Worm (Caenorhabditis elegans) whole organism, L4 larva: ENCODE results near the gene gasr-8.

Experiments used
- F10B5.3 ChIP-seq: sonication (generic microtip); optimal IDR thresholded peaks from 2 replicates; lab custom pipeline; 2016; ENCODE audit warnings: mild to moderate bottlenecking, missing genetic modification characterization, missing compliant biosample characterization
- F44E2.7 ChIP-seq: fragments of 200-800 bp; sonication (Bioruptor generic); IDR thresholded peaks from 2 replicates; pipeline ENCODE4 v2.1.2; 2022; ENCODE audit warnings: missing genetic modification characterization, missing compliant biosample characterization
- T26A8.4 ChIP-seq: fragments of 200-800 bp; sonication (Bioruptor generic); IDR thresholded peaks from 2 replicates; pipeline ENCODE4 v1.3.6; 2022; ENCODE audit warnings: missing genetic modification characterization, missing compliant biosample characterization
- Y75B8A.6 ChIP-seq: fragments of 200-800 bp; sonication (Bioruptor generic); IDR thresholded peaks from 2 replicates; pipeline ENCODE4 v1.3.6; 2022; ENCODE audit warnings: missing genetic modification reagents, missing genetic modification characterization, missing compliant biosample characterization
- ceh-32 ChIP-seq: sonication (generic microtip); optimal IDR thresholded peaks from 2 replicates; lab custom pipeline; 2016; ENCODE audit warnings: mild to moderate bottlenecking, missing genetic modification characterization, missing compliant biosample characterization; ENCODE audit not compliant: poor library complexity
- ceh-82 ChIP-seq: sonication (generic microtip); optimal IDR thresholded peaks from 2 replicates; lab custom pipeline; 2017; ENCODE audit warnings: missing biosample characterization, missing genetic modification characterization
- cey-2 ChIP-seq: sonication (generic microtip); optimal IDR thresholded peaks from 3 replicates; lab custom pipeline; 2017; ENCODE audit warnings: missing genetic modification characterization, mild to moderate bottlenecking, missing compliant biosample characterization, antibody characterized with exemption, borderline replicate concordance; ENCODE audit not compliant: insufficient read depth
- ctbp-1 ChIP-seq: fragments of 200-800 bp; sonication (Bioruptor generic); IDR thresholded peaks from 2 replicates; pipeline ENCODE4 v1.3.6; 2022; ENCODE audit warnings: missing genetic modification reagents, missing genetic modification characterization, missing compliant biosample characterization
- daf-16 ChIP-seq, 3 experiments: sonication (generic microtip); optimal IDR thresholded peaks; 2 replicates each; lab custom pipeline; 2016 to 2017; ENCODE audit warnings: missing genetic modification characterization in 3 of 3, missing genetic modification reagents in 3 of 3, mild to moderate bottlenecking in 2 of 3, missing compliant biosample characterization in 2 of 3, missing biosample characterization in 1 of 3, moderate library complexity in 1 of 3
- dmd-9 ChIP-seq: fragments of 200-800 bp; sonication (Bioruptor generic); IDR thresholded peaks from 2 replicates; pipeline ENCODE4 v1.3.6; 2022; ENCODE audit warnings: missing genetic modification reagents, missing genetic modification characterization, missing compliant biosample characterization
- dpl-1 ChIP-seq: fragments of 150-350 bp; optimal IDR thresholded peaks from 2 replicates; lab custom pipeline; 2014; ENCODE audit warnings: missing biosample characterization, missing genetic modification reagents, missing genetic modification characterization
- fkh-10 ChIP-seq: fragments of 150-350 bp; optimal IDR thresholded peaks from 2 replicates; lab custom pipeline; 2014; ENCODE audit warnings: missing biosample characterization, missing genetic modification reagents, missing genetic modification characterization
- hlh-11 ChIP-seq: fragments of 200-800 bp; sonication (Bioruptor generic); optimal IDR thresholded peaks from 2 replicates; lab custom pipeline; 2018; ENCODE audit warnings: mild to moderate bottlenecking, missing genetic modification characterization, missing compliant biosample characterization
- hlh-30 ChIP-seq: sonication (generic microtip); optimal IDR thresholded peaks from 2 replicates; lab custom pipeline; 2017; ENCODE audit warnings: antibody characterized with exemption, mild to moderate bottlenecking, missing genetic modification characterization, missing compliant biosample characterization; ENCODE audit not compliant: insufficient read depth
- lin-38 ChIP-seq: fragments of 200-800 bp; sonication (Bioruptor generic); IDR thresholded peaks from 2 replicates; pipeline ENCODE4 v1.3.6; 2022; ENCODE audit warnings: missing genetic modification reagents, missing genetic modification characterization, missing compliant biosample characterization
- lin-39 ChIP-seq: fragments of 150-350 bp; optimal IDR thresholded peaks from 2 replicates; lab custom pipeline; 2014; ENCODE audit warnings: missing biosample characterization, missing genetic modification reagents, missing genetic modification characterization
- mdl-1 ChIP-seq, 2 experiments: fragments of 150-350 bp in 1 of 2; sonication (generic microtip) in 1 of 2; optimal IDR thresholded peaks; 2 replicates each; lab custom pipeline; 2014 to 2017; ENCODE audit warnings: missing biosample characterization in 2 of 2, missing genetic modification characterization in 2 of 2
- mep-1 ChIP-seq: fragments of 150-350 bp; sonication (generic microtip); optimal IDR thresholded peaks from 3 replicates; lab custom pipeline; 2014; ENCODE audit warnings: missing biosample characterization, missing genetic modification characterization
- mes-2 ChIP-seq: sonication (generic microtip); optimal IDR thresholded peaks from 2 replicates; lab custom pipeline; 2016; ENCODE audit warnings: missing genotype, mild to moderate bottlenecking, missing genetic modification characterization, missing compliant biosample characterization; ENCODE audit not compliant: poor library complexity, severe bottlenecking
- mxl-2 ChIP-seq: fragments of 200-800 bp; sonication (Bioruptor generic); conservative IDR thresholded peaks from 2 replicates; pipeline ENCODE4 v1.3.6; 2022; ENCODE audit warnings: missing genetic modification reagents, missing genetic modification characterization, missing compliant biosample characterization
- nhr-10 ChIP-seq: fragments of 150-350 bp; optimal IDR thresholded peaks from 2 replicates; lab custom pipeline; 2014; ENCODE audit warnings: missing biosample characterization, missing genetic modification characterization
- nhr-237 ChIP-seq: sonication (generic microtip); optimal IDR thresholded peaks from 2 replicates; lab custom pipeline; 2017; ENCODE audit warnings: missing biosample characterization, missing genetic modification characterization
- nhr-25 ChIP-seq: sonication (generic microtip); optimal IDR thresholded peaks from 2 replicates; lab custom pipeline; 2017; ENCODE audit warnings: missing genetic modification characterization, mild to moderate bottlenecking, missing compliant biosample characterization, antibody characterized with exemption, moderate library complexity, borderline replicate concordance; ENCODE audit not compliant: insufficient read depth
- nhr-48 ChIP-seq: sonication (generic microtip); optimal IDR thresholded peaks from 2 replicates; lab custom pipeline; 2016; ENCODE audit warnings: mild to moderate bottlenecking, missing genetic modification characterization, missing compliant biosample characterization
- nhr-6 ChIP-seq: fragments of 150-350 bp; optimal IDR thresholded peaks from 2 replicates; lab custom pipeline; 2014; ENCODE audit warnings: missing biosample characterization, missing genetic modification characterization
- pqm-1 ChIP-seq: sonication (generic microtip); optimal IDR thresholded peaks from 2 replicates; lab custom pipeline; 2017; ENCODE audit warnings: missing biosample characterization, missing genetic modification characterization
- snpc-4 ChIP-seq: fragments of 150-350 bp; optimal IDR thresholded peaks from 2 replicates; lab custom pipeline; 2014; ENCODE audit warnings: missing biosample characterization, missing genetic modification characterization
- tag-97 ChIP-seq: fragments of 200-800 bp; sonication (Bioruptor generic); IDR thresholded peaks from 2 replicates; pipeline ENCODE4 v1.3.6; 2022; ENCODE audit warnings: missing genetic modification characterization, missing compliant biosample characterization
- unc-130 ChIP-seq: sonication (generic microtip); optimal IDR thresholded peaks from 2 replicates; lab custom pipeline; 2016; ENCODE audit warnings: missing genetic modification reagents, missing genetic modification characterization, missing compliant biosample characterization
- unc-62 ChIP-seq, 3 experiments: fragments of 150-350 bp in 1 of 3; sonication (generic microtip); optimal IDR thresholded peaks in 2 of 3; peaks in 1 of 3; 1 replicate in 1 of 3; 2 replicates in 2 of 3; lab custom pipeline; 2014 to 2017; ENCODE audit warnings: missing biosample characterization in 3 of 3, missing genetic modification characterization in 3 of 3, missing genetic modification reagents in 3 of 3, missing genotype in 1 of 3
- vab-7 ChIP-seq: fragments of 200-800 bp; sonication (Bioruptor generic); IDR thresholded peaks from 2 replicates; pipeline ENCODE4 v1.3.6; 2022; ENCODE audit warnings: missing genetic modification reagents, missing genetic modification characterization, missing compliant biosample characterization

gasr-8 gene

ce11 chrV:14640769-14641168 lies 48.1 kb upstream of the gasr-8 start, which contains the start of gene C54G10.1 (continued):
- TF ChIP-seq Y75B8A.6 (GFP tag; lab: Robert Waterston, UW) (no peak), mes-2 (peak; percentile 6), cey-2 (tag; lab: Kevin White, UChicago) (no peak), T26A8.4 (GFP tag; lab: Robert Waterston, UW) (no peak), F44E2.7 (GFP tag; lab: Robert Waterston, UW) (no peak), vab-7 (GFP tag; lab: Robert Waterston, UW) (no peak), dmd-9 (GFP tag; lab: Robert Waterston, UW) (no peak), mdl-1 (tag; optimal IDR thresholded peaks at IDR 0.05; lab: Kevin White, UChicago) (no peak), F10B5.3 (tag; lab: Kevin White, UChicago) (no peak), mxl-2 (no peak), nhr-6 (tag; lab: Kevin White, UChicago) (peak; percentile 38), daf-16 (GFP tag; optimal IDR thresholded peaks at IDR 0.05; lab: Kevin White, UChicago) (no peak), daf-16 (tag; optimal IDR thresholded peaks at IDR 0.05; lab: Kevin White, UChicago) (peak; percentile 90), nhr-25 (tag; lab: Kevin White, UChicago) (no peak), ceh-82 (tag; lab: Kevin White, UChicago) (no peak), nhr-48 (tag; lab: Kevin White, UChicago) (no peak), hlh-11 (tag; lab: Kevin White, UChicago) (peak; percentile 78), snpc-4 (tag; lab: Kevin White, UChicago) (no peak), ceh-32 (tag; lab: Kevin White, UChicago) (no peak)

ce11 chrV:14642016-14642415 lies 46.9 kb upstream of the gasr-8 start:
- TF ChIP-seq unc-62 (GFP tag; optimal IDR thresholded peaks at IDR 0.05 in 1 of 2; lab: Kevin White, UChicago) (peak in 1 of 2 experiments; percentile 87), unc-62 (tag; optimal IDR thresholded peaks at IDR 0.05; lab: Kevin White, UChicago) (no peak), pqm-1 (tag; lab: Kevin White, UChicago) (no peak), lin-38 (0 out of 2 replicates have a peak, but pooled peaks have one; percentile 16), nhr-237 (tag; lab: Kevin White, UChicago) (no peak)

ce11 chrV:14645817-14646789 lies 42.8 kb upstream of the gasr-8 start, which contains the start of the genes rfc-1 and pmp-3:
TSS of gene rfc-1 (minus strand) at chrV:14645979.
TSS of gene pmp-3 (plus strand) at chrV:14646739.
- TF ChIP-seq dpl-1 (peak; percentile 84), nhr-6 (tag; lab: Kevin White, UChicago) (peak; percentile 54), hlh-30 (peak; percentile 11), hlh-11 (tag; lab: Kevin White, UChicago) (peak; percentile 41), lin-38 (peak; percentile 89), lin-39 (no peak), daf-16 (GFP tag; optimal IDR thresholded peaks at IDR 0.05; lab: Kevin White, UChicago) (no peak), daf-16 (tag; optimal IDR thresholded peaks at IDR 0.05; lab: Kevin White, UChicago) (peak; percentile 6), unc-130 (GFP tag; lab: Kevin White, UChicago) (peak; percentile 48), tag-97 (no peak), mep-1 (tag; lab: Kevin White, UChicago) (peak; percentile 10), ctbp-1 (GFP tag; lab: Robert Waterston, UW) (no peak), mes-2 (peak; percentile 61)
- TF ChIP-seq, all 104 proteins: peak for 9

ce11 chrV:14648825-14649224 lies 40.1 kb upstream of the gasr-8 start:
- TF ChIP-seq fkh-10 (GFP tag; lab: Kevin White, UChicago) (peak; percentile 63), nhr-10 (tag; lab: Kevin White, UChicago) (no peak)
